Worm (Caenorhabditis elegans): ENCODE results near the gene F01G4.4.
A peak's percentile ranks its signal among the peaks of the same experiment; 100 is the strongest.

The F01G4.4 gene

ce11 chrIV:11146962-11147470 lies 3.9 kb downstream of the F01G4.4 start, which contains the start of gene pigq-1 (continued):
- TF ChIP-seq F37D6.2 (tag; optimal IDR thresholded peaks at IDR 0.05) (no peak), nhr-237 (tag; optimal IDR thresholded peaks at IDR 0.05) (peak; percentile 16), T26A8.4 (GFP tag; IDR thresholded peaks at IDR 0.05) (no peak; the same call in 1 of the 2 replicates), rbr-2 (tag; optimal IDR thresholded peaks at IDR 0.05) (no peak), lir-3 (tag; optimal IDR thresholded peaks at IDR 0.05) (no peak), ceh-20 (GFP tag; IDR thresholded peaks at IDR 0.05) (no peak), ceh-44 (GFP tag; IDR thresholded peaks at IDR 0.05) (no peak), dpl-1 (GFP tag; optimal IDR thresholded peaks at IDR 0.05) (peak; percentile 21), arid-1 (GFP tag; conservative IDR thresholded peaks at IDR 0.05) (no peak), ama-1 (optimal IDR thresholded peaks at IDR 0.05) (peak; percentile 89), unc-62 (GFP tag; optimal IDR thresholded peaks at IDR 0.05 in 1 of 2) (no peak), unc-62 (tag; optimal IDR thresholded peaks at IDR 0.05) (no peak), nhr-42 (GFP tag; IDR thresholded peaks at IDR 0.05) (no peak), aly-2 (tag; optimal IDR thresholded peaks at IDR 0.05) (no peak), lin-13 (GFP tag; optimal IDR thresholded peaks at IDR 0.05) (no peak), snpc-4 (tag; optimal IDR thresholded peaks at IDR 0.05) (no peak), daf-12 (tag; optimal IDR thresholded peaks at IDR 0.05) (no peak), madf-5 (GFP tag; IDR thresholded peaks at IDR 0.05) (0 out of 4 replicates have a peak, but pooled peaks of 1 of the 2 experiments have one; percentile 24), mdt-29 (GFP tag; IDR thresholded peaks at IDR 0.05) (peak; percentile 34; the same call in 1 of the 2 replicates), hmg-1.1 (GFP tag; IDR thresholded peaks at IDR 0.05) (no peak), spr-3 (GFP tag; optimal IDR thresholded peaks at IDR 0.05) (peak; percentile 49), lin-1 (GFP tag; IDR thresholded peaks at IDR 0.05) (no peak), snpc-1.2 (GFP tag; IDR thresholded peaks at IDR 0.05) (peak; percentile 65; the same call in 1 of the 2 replicates), ctbp-1 (GFP tag; IDR thresholded peaks at IDR 0.05) (no peak), ZK546.5 (tag; optimal IDR thresholded peaks at IDR 0.05) (no peak), ceh-82 (tag; optimal IDR thresholded peaks at IDR 0.05) (no peak), nhr-76 (tag; optimal IDR thresholded peaks at IDR 0.05) (no peak), aha-1 (tag) (no peak), php-3 (GFP tag; IDR thresholded peaks at IDR 0.05) (no peak), unc-130 (GFP tag; optimal IDR thresholded peaks at IDR 0.05) (no peak), set-16 (GFP tag; IDR thresholded peaks at IDR 0.05) (no peak), dmd-6 (GFP tag; IDR thresholded peaks at IDR 0.05) (no peak), saeg-2 (GFP tag; IDR thresholded peaks at IDR 0.05) (no peak), ztf-7 (tag; optimal IDR thresholded peaks at IDR 0.05) (no peak), Y105C5A.15 (GFP tag; IDR thresholded peaks at IDR 0.05) (0 out of 2 replicates have a peak, but pooled peaks have one; percentile 54), daf-8 (GFP tag; IDR thresholded peaks at IDR 0.05) (no peak), nhr-6 (tag; optimal IDR thresholded peaks at IDR 0.05) (no peak), dmd-9 (GFP tag; IDR thresholded peaks at IDR 0.05) (no peak), attf-4 (tag; optimal IDR thresholded peaks at IDR 0.05) (no peak), Y48G9A.11 (GFP tag; IDR thresholded peaks at IDR 0.05) (peak; percentile 36; the same call in 1 of the 2 replicates), lin-15B (tag; optimal IDR thresholded peaks at IDR 0.05) (no peak), jun-1 (tag; optimal IDR thresholded peaks at IDR 0.05) (no peak), nhr-10 (tag; optimal IDR thresholded peaks at IDR 0.05) (no peak), Y5F2A.4 (GFP tag; optimal IDR thresholded peaks at IDR 0.05) (no peak), lim-7 (GFP tag; IDR thresholded peaks at IDR 0.05) (no peak), nhr-41 (GFP tag; IDR thresholded peaks at IDR 0.05) (no peak), egl-27 (tag; optimal IDR thresholded peaks at IDR 0.05) (no peak), lin-38 (GFP tag; IDR thresholded peaks at IDR 0.05) (peak; percentile 65), zfp-2 (tag; optimal IDR thresholded peaks at IDR 0.05) (peak; percentile 25), Y75B8A.6 (GFP tag; IDR thresholded peaks at IDR 0.05) (no peak), T20F7.1 (GFP tag; optimal IDR thresholded peaks at IDR 0.05) (peak; percentile 53), nhr-28 (tag; optimal IDR thresholded peaks at IDR 0.05) (no peak), F26F4.8 (GFP tag; conservative IDR thresholded peaks at IDR 0.05) (0 out of 2 replicates have a peak, but pooled peaks have one; percentile 18)
